Worm (Caenorhabditis elegans) whole organism, L4 larva: ENCODE measurements around the gene nop-1.

Experiments used
- F26F4.8 ChIP-seq: fragments of 200-800 bp; sonication (Bioruptor generic); conservative IDR thresholded peaks from 2 replicates; pipeline ENCODE4 v1.3.6; 2022; ENCODE audit warnings: missing genetic modification characterization, missing compliant biosample characterization
- F49E8.2 ChIP-seq: sonication (generic microtip); optimal IDR thresholded peaks from 2 replicates; lab custom pipeline; 2016; ENCODE audit warnings: missing compliant biosample characterization, mild to moderate bottlenecking, missing genetic modification characterization, borderline replicate concordance
- T26A8.4 ChIP-seq: fragments of 200-800 bp; sonication (Bioruptor generic); IDR thresholded peaks from 2 replicates; pipeline ENCODE4 v1.3.6; 2022; ENCODE audit warnings: missing genetic modification characterization, missing compliant biosample characterization
- Y5F2A.4 ChIP-seq: fragments of 200-800 bp; sonication (Bioruptor generic); optimal IDR thresholded peaks from 2 replicates; lab custom pipeline; 2018; ENCODE audit warnings: mild to moderate bottlenecking, missing genetic modification characterization, missing compliant biosample characterization
- ama-1 ChIP-seq: fragments of 150-350 bp; optimal IDR thresholded peaks from 2 replicates; lab custom pipeline; 2014; ENCODE audit warnings: inconsistent platforms, mixed read lengths
- attf-4 ChIP-seq: sonication (generic microtip); optimal IDR thresholded peaks from 3 replicates; lab custom pipeline; 2017; ENCODE audit warnings: missing biosample characterization, missing genetic modification characterization
- ceh-32 ChIP-seq: sonication (generic microtip); optimal IDR thresholded peaks from 2 replicates; lab custom pipeline; 2016; ENCODE audit warnings: mild to moderate bottlenecking, missing genetic modification characterization, missing compliant biosample characterization; ENCODE audit not compliant: poor library complexity
- ceh-44 ChIP-seq: fragments of 200-800 bp; sonication (Bioruptor generic); IDR thresholded peaks from 2 replicates; pipeline ENCODE4 v1.3.6; 2022; ENCODE audit warnings: missing genetic modification reagents, missing genetic modification characterization, missing compliant biosample characterization
- ceh-82 ChIP-seq: sonication (generic microtip); optimal IDR thresholded peaks from 2 replicates; lab custom pipeline; 2017; ENCODE audit warnings: missing biosample characterization, missing genetic modification characterization
- ces-1 ChIP-seq: fragments of 150-350 bp; sonication (generic microtip); optimal IDR thresholded peaks from 4 replicates; lab custom pipeline; 2014; ENCODE audit warnings: missing biosample characterization, missing genetic modification reagents, missing genetic modification characterization
- cey-2 ChIP-seq: sonication (generic microtip); optimal IDR thresholded peaks from 3 replicates; lab custom pipeline; 2017; ENCODE audit warnings: missing genetic modification characterization, mild to moderate bottlenecking, missing compliant biosample characterization, antibody characterized with exemption, borderline replicate concordance; ENCODE audit not compliant: insufficient read depth
- daf-12 ChIP-seq: fragments of 150-350 bp; optimal IDR thresholded peaks from 2 replicates; lab custom pipeline; 2014; ENCODE audit warnings: missing biosample characterization, missing genetic modification reagents, missing genetic modification characterization
- daf-19 ChIP-seq: fragments of 200-800 bp; sonication (Bioruptor generic); conservative IDR thresholded peaks from 2 replicates; pipeline ENCODE4 v1.3.6; 2022; ENCODE audit warnings: missing genetic modification characterization, missing compliant biosample characterization
- daf-8 ChIP-seq: fragments of 200-800 bp; sonication (Bioruptor generic); IDR thresholded peaks from 2 replicates; pipeline ENCODE4 v1.3.6; 2022; ENCODE audit warnings: missing genetic modification characterization, missing compliant biosample characterization
- dmd-6 ChIP-seq: fragments of 200-800 bp; sonication (Bioruptor generic); IDR thresholded peaks from 2 replicates; pipeline ENCODE4 v1.3.6; 2022; ENCODE audit warnings: missing genetic modification reagents, missing genetic modification characterization, missing compliant biosample characterization
- dmd-8 ChIP-seq: fragments of 200-800 bp; sonication (Bioruptor generic); IDR thresholded peaks from 2 replicates; pipeline ENCODE4 v1.3.6; 2022; ENCODE audit warnings: missing genetic modification characterization, missing compliant biosample characterization
- dmd-9 ChIP-seq: fragments of 200-800 bp; sonication (Bioruptor generic); IDR thresholded peaks from 2 replicates; pipeline ENCODE4 v1.3.6; 2022; ENCODE audit warnings: missing genetic modification reagents, missing genetic modification characterization, missing compliant biosample characterization
- dve-1 ChIP-seq: sonication (generic microtip); optimal IDR thresholded peaks from 2 replicates; lab custom pipeline; 2017; ENCODE audit warnings: antibody characterized with exemption, mild to moderate bottlenecking, missing genetic modification characterization, missing compliant biosample characterization; ENCODE audit not compliant: insufficient read depth
- egl-27 ChIP-seq: sonication (generic microtip); optimal IDR thresholded peaks from 3 replicates; lab custom pipeline; 2017; ENCODE audit warnings: missing biosample characterization, missing genetic modification reagents, missing genetic modification characterization
- fos-1 ChIP-seq: fragments of 150-350 bp; optimal IDR thresholded peaks from 2 replicates; lab custom pipeline; 2014; ENCODE audit warnings: missing biosample characterization, missing genetic modification characterization
- hmg-1.1 ChIP-seq: fragments of 200-800 bp; sonication (Bioruptor generic); IDR thresholded peaks from 2 replicates; pipeline ENCODE4 v1.3.6; 2022; ENCODE audit warnings: missing genetic modification reagents, missing genetic modification characterization, missing compliant biosample characterization
- lin-1 ChIP-seq: fragments of 200-800 bp; sonication (Bioruptor generic); IDR thresholded peaks from 2 replicates; pipeline ENCODE4 v1.3.6; 2022; ENCODE audit warnings: missing genetic modification reagents, missing genetic modification characterization, missing compliant biosample characterization
- lin-13 ChIP-seq: fragments of 150-350 bp; optimal IDR thresholded peaks from 2 replicates; lab custom pipeline; 2014; ENCODE audit warnings: missing biosample characterization, missing genetic modification reagents, missing genetic modification characterization
- lin-15B ChIP-seq: fragments of 150-350 bp; sonication (generic microtip); optimal IDR thresholded peaks from 3 replicates; lab custom pipeline; 2014; ENCODE audit warnings: missing biosample characterization, missing genetic modification characterization
- madf-5 ChIP-seq, 2 experiments: fragments of 200-800 bp; sonication (Bioruptor generic); IDR thresholded peaks; 2 replicates each; pipeline ENCODE4 v1.3.6; 2022; ENCODE audit warnings: missing compliant biosample characterization in 2 of 2, missing genetic modification characterization in 2 of 2
- mdl-1 ChIP-seq, 2 experiments: fragments of 150-350 bp in 1 of 2; sonication (generic microtip) in 1 of 2; optimal IDR thresholded peaks; 2 replicates each; lab custom pipeline; 2014 to 2017; ENCODE audit warnings: missing biosample characterization in 2 of 2, missing genetic modification characterization in 2 of 2
- mep-1 ChIP-seq: fragments of 150-350 bp; sonication (generic microtip); optimal IDR thresholded peaks from 3 replicates; lab custom pipeline; 2014; ENCODE audit warnings: missing biosample characterization, missing genetic modification characterization
- mxl-2 ChIP-seq: fragments of 200-800 bp; sonication (Bioruptor generic); conservative IDR thresholded peaks from 2 replicates; pipeline ENCODE4 v1.3.6; 2022; ENCODE audit warnings: missing genetic modification reagents, missing genetic modification characterization, missing compliant biosample characterization
- nhr-237 ChIP-seq: sonication (generic microtip); optimal IDR thresholded peaks from 2 replicates; lab custom pipeline; 2017; ENCODE audit warnings: missing biosample characterization, missing genetic modification characterization
- nhr-25 ChIP-seq: sonication (generic microtip); optimal IDR thresholded peaks from 2 replicates; lab custom pipeline; 2017; ENCODE audit warnings: missing genetic modification characterization, mild to moderate bottlenecking, missing compliant biosample characterization, antibody characterized with exemption, moderate library complexity, borderline replicate concordance; ENCODE audit not compliant: insufficient read depth
- nhr-28 ChIP-seq: fragments of 150-350 bp; optimal IDR thresholded peaks from 2 replicates; lab custom pipeline; 2014; ENCODE audit warnings: missing biosample characterization, missing genetic modification characterization
- nhr-41 ChIP-seq: fragments of 200-800 bp; sonication (Bioruptor generic); IDR thresholded peaks from 2 replicates; pipeline ENCODE4 v1.3.6; 2022; ENCODE audit warnings: missing genetic modification reagents, missing genetic modification characterization, missing compliant biosample characterization
- nhr-77 ChIP-seq: fragments of 150-350 bp; optimal IDR thresholded peaks from 2 replicates; lab custom pipeline; 2014; ENCODE audit warnings: missing biosample characterization, missing genetic modification characterization
- php-3 ChIP-seq: fragments of 200-800 bp; sonication (Bioruptor generic); IDR thresholded peaks from 2 replicates; pipeline ENCODE4 v1.3.6; 2022; ENCODE audit warnings: missing genetic modification reagents, missing genetic modification characterization, missing compliant biosample characterization
- pqm-1 ChIP-seq: sonication (generic microtip); optimal IDR thresholded peaks from 2 replicates; lab custom pipeline; 2017; ENCODE audit warnings: missing biosample characterization, missing genetic modification characterization
- rbr-2 ChIP-seq: sonication (generic microtip); optimal IDR thresholded peaks from 2 replicates; lab custom pipeline; 2016; ENCODE audit warnings: missing genotype, missing genetic modification characterization, missing compliant biosample characterization
- sdz-12 ChIP-seq: fragments of 200-800 bp; sonication (Bioruptor generic); optimal IDR thresholded peaks from 2 replicates; lab custom pipeline; 2018; ENCODE audit warnings: mild to moderate bottlenecking, missing genetic modification characterization, missing compliant biosample characterization
- set-16 ChIP-seq: fragments of 200-800 bp; sonication (Bioruptor generic); IDR thresholded peaks from 2 replicates; pipeline ENCODE4 v1.3.6; 2022; ENCODE audit warnings: missing genetic modification reagents, missing genetic modification characterization, missing compliant biosample characterization
- skn-1 ChIP-seq: fragments of 150-350 bp; optimal IDR thresholded peaks from 2 replicates; lab custom pipeline; 2014; ENCODE audit warnings: missing biosample characterization, missing genetic modification characterization
- snpc-1.2 ChIP-seq: fragments of 200-800 bp; sonication (Bioruptor generic); IDR thresholded peaks from 2 replicates; pipeline ENCODE4 v1.3.6; 2022; ENCODE audit warnings: missing genetic modification reagents, missing genetic modification characterization, missing compliant biosample characterization
- tra-1 ChIP-seq: fragments of 200-800 bp; sonication (Bioruptor generic); IDR thresholded peaks from 2 replicates; pipeline ENCODE4 v1.3.6; 2022; ENCODE audit warnings: missing genetic modification reagents, missing genetic modification characterization, missing compliant biosample characterization
- unc-39 ChIP-seq: sonication (generic microtip); optimal IDR thresholded peaks from 2 replicates; lab custom pipeline; 2017; ENCODE audit warnings: missing biosample characterization, missing genetic modification characterization
- vab-7 ChIP-seq: fragments of 200-800 bp; sonication (Bioruptor generic); IDR thresholded peaks from 2 replicates; pipeline ENCODE4 v1.3.6; 2022; ENCODE audit warnings: missing genetic modification reagents, missing genetic modification characterization, missing compliant biosample characterization
- zip-2 ChIP-seq: fragments of 150-350 bp; optimal IDR thresholded peaks from 2 replicates; lab custom pipeline; 2014; ENCODE audit warnings: missing biosample characterization, missing genetic modification characterization
- ztf-11 ChIP-seq: fragments of 150-350 bp; optimal IDR thresholded peaks from 2 replicates; lab custom pipeline; 2014; ENCODE audit warnings: missing biosample characterization, missing genetic modification characterization
- ztf-7 ChIP-seq: fragments of 150-350 bp; optimal IDR thresholded peaks from 2 replicates; lab custom pipeline; 2014; ENCODE audit warnings: missing biosample characterization, missing genetic modification characterization

The nop-1 gene

ce11 chrIII:5948162-5948933 is 10.2 kb upstream of the nop-1 start, which contains the start of the genes F25B5.6 and F25B5.3 (continued):
- TF ChIP-seq mxl-2 (GFP tag; lab: Robert Waterston, UW), result no peak
- no peak for TF ChIP-seq ztf-7 (tag; lab: Kevin White, UChicago)
- TF ChIP-seq nhr-41 (GFP tag; lab: Robert Waterston, UW), result no peak
- TF ChIP-seq mep-1, result no peak
- TF ChIP-seq dmd-9, result no peak
- no peak for TF ChIP-seq daf-8
- TF ChIP-seq daf-12 (tag; lab: Kevin White, UChicago), result no peak
- no peak for TF ChIP-seq dmd-8 (GFP tag; lab: Robert Waterston, UW)
- peak; percentile 8 for TF ChIP-seq dve-1 (tag; lab: Kevin White, UChicago)
- TF ChIP-seq ceh-44 (GFP tag; lab: Robert Waterston, UW), result no peak
- no peak for TF ChIP-seq lin-1 (GFP tag; lab: Robert Waterston, UW)
- TF ChIP-seq, all 104 proteins: peak for 11

- no peak for TF ChIP-seq zip-2
- TF ChIP-seq F49E8.2 (tag; lab: Kevin White, UChicago), result no peak
- TF ChIP-seq php-3, result peak; percentile 60; the same call in 1 of the 2 replicates
- TF ChIP-seq hmg-1.1 (GFP tag; lab: Robert Waterston, UW), result no peak
- no peak for TF ChIP-seq daf-12 (tag; lab: Kevin White, UChicago)
- peak; percentile 32; the same call in 1 of the 2 replicates for TF ChIP-seq dmd-6 (GFP tag; lab: Robert Waterston, UW)
- TF ChIP-seq dve-1 (tag; lab: Kevin White, UChicago), result peak; percentile 43
- TF ChIP-seq vab-7 (GFP tag; lab: Robert Waterston, UW), result no peak
- TF ChIP-seq dmd-9, result no peak
- no peak for TF ChIP-seq mep-1
- TF ChIP-seq, all 104 proteins: peak for 3
These were observed 9.5 kb upstream of the nop-1 start for ce11 chrIII:5948986-5949385.

- TF ChIP-seq madf-5 (GFP tag; IDR thresholded peaks at IDR 0.05; lab: Robert Waterston, UW), result no peak
- no peak for TF ChIP-seq ceh-32 (tag; lab: Kevin White, UChicago)
- TF ChIP-seq nhr-77 (tag; lab: Kevin White, UChicago), result no peak
- TF ChIP-seq fos-1, result no peak
- no peak for TF ChIP-seq snpc-1.2 (GFP tag; lab: Robert Waterston, UW)
- TF ChIP-seq dmd-8 (GFP tag; lab: Robert Waterston, UW), result no peak
- TF ChIP-seq nhr-41 (GFP tag; lab: Robert Waterston, UW), result no peak
- no peak for TF ChIP-seq ces-1 (GFP tag; lab: Kevin White, UChicago)
- no peak for TF ChIP-seq mdl-1 (tag; optimal IDR thresholded peaks at IDR 0.05; lab: Kevin White, UChicago)
- TF ChIP-seq hmg-1.1 (GFP tag; lab: Robert Waterston, UW), result peak; percentile 59
- no peak for TF ChIP-seq T26A8.4 (GFP tag; lab: Robert Waterston, UW)
- no peak for TF ChIP-seq tra-1 (GFP tag; lab: Robert Waterston, UW)
- no peak for TF ChIP-seq skn-1 (tag; lab: Kevin White, UChicago)
- no peak for TF ChIP-seq nhr-28
- TF ChIP-seq egl-27 (tag; lab: Kevin White, UChicago), result no peak
- no peak for TF ChIP-seq sdz-12 (GFP tag; lab: Kevin White, UChicago)
- no peak for TF ChIP-seq lin-1 (GFP tag; lab: Robert Waterston, UW)
- no peak for TF ChIP-seq cey-2 (tag; lab: Kevin White, UChicago)
- no peak for TF ChIP-seq unc-39
- TF ChIP-seq Y5F2A.4 (GFP tag; lab: Kevin White, UChicago), result no peak
- no peak for TF ChIP-seq ztf-11
- peak; percentile 36 for TF ChIP-seq rbr-2 (tag; lab: Kevin White, UChicago)
- no peak for TF ChIP-seq lin-13 (GFP tag; lab: Kevin White, UChicago)
- TF ChIP-seq pqm-1, result no peak
- peak; percentile 48; the same call in 1 of the 2 replicates for TF ChIP-seq set-16 (GFP tag; lab: Robert Waterston, UW)
- no peak for TF ChIP-seq ceh-82 (tag; lab: Kevin White, UChicago)
- TF ChIP-seq daf-19 (GFP tag; lab: Robert Waterston, UW), result no peak
- no peak for TF ChIP-seq nhr-237
- TF ChIP-seq F26F4.8 (GFP tag; lab: Robert Waterston, UW), result no peak
- no peak for TF ChIP-seq ztf-7 (tag; lab: Kevin White, UChicago)
- no peak for TF ChIP-seq lin-15B (tag; lab: Kevin White, UChicago)
- no peak for TF ChIP-seq nhr-25
- TF ChIP-seq attf-4 (tag; lab: Kevin White, UChicago), result no peak
- no peak for TF ChIP-seq ama-1 (lab: Kevin White, UChicago)
- TF ChIP-seq mep-1, result peak; percentile 54
These were observed 8.7 kb upstream of the nop-1 start for ce11 chrIII:5949817-5950216.
